Fruit fly (Drosophila melanogaster) whole organism, pupa: Measurements from ENCODE around the gene Veneno.

ENCODE experiments used
- CG13204 ChIP-seq: fragments of 200-800 bp; sonication (Bioruptor generic); optimal IDR thresholded peaks from 2 replicates; lab custom pipeline; 2018; ENCODE audit warnings: missing biosample characterization, mild to moderate bottlenecking, missing genetic modification characterization, moderate library complexity
- CG14655 ChIP-seq: fragments of 200-800 bp; sonication (Bioruptor generic); optimal IDR thresholded peaks from 3 replicates; lab custom pipeline; 2017; ENCODE audit warnings: mild to moderate bottlenecking, missing biosample characterization, missing genetic modification reagents, missing genetic modification characterization
- CG32121 ChIP-seq: fragments of 200-800 bp; sonication (Bioruptor generic); IDR thresholded peaks from 2 replicates; pipeline ENCODE4 v1.3.6; 2022; ENCODE audit warnings: missing biosample characterization, missing genetic modification characterization
- CG34367 ChIP-seq: fragments of 200-800 bp; sonication (Bioruptor generic); optimal IDR thresholded peaks from 2 replicates; lab custom pipeline; 2018; ENCODE audit warnings: missing biosample characterization, mild to moderate bottlenecking, missing genetic modification characterization
- CG4496 ChIP-seq: fragments of 200-800 bp; sonication (Bioruptor generic); IDR thresholded peaks from 3 replicates; pipeline ENCODE4 v1.3.6; 2022; ENCODE audit warnings: missing biosample characterization, missing genetic modification characterization
- CG8301 ChIP-seq: fragments of 200-800 bp; sonication (Bioruptor generic); optimal IDR thresholded peaks from 2 replicates; lab custom pipeline; 2018; ENCODE audit warnings: missing biosample characterization, mild to moderate bottlenecking, missing genetic modification characterization
- CG9948 ChIP-seq: fragments of 200-800 bp; sonication (Bioruptor generic); optimal IDR thresholded peaks from 2 replicates; lab custom pipeline; 2018; ENCODE audit warnings: missing biosample characterization, mild to moderate bottlenecking, missing genetic modification characterization, moderate library complexity
- EcR ChIP-seq: fragments of 200-800 bp; sonication (Bioruptor generic); optimal IDR thresholded peaks from 3 replicates; lab custom pipeline; 2019; ENCODE audit warnings: missing biosample characterization, missing genetic modification characterization, mild to moderate bottlenecking, moderate library complexity, missing genetic modification reagents
- Ets98B ChIP-seq: fragments of 200-800 bp; sonication (Bioruptor generic); IDR thresholded peaks from 2 replicates; pipeline ENCODE4 v1.3.6; 2022; ENCODE audit warnings: missing biosample characterization, missing genetic modification characterization
- Pif1B ChIP-seq: fragments of 200-800 bp; sonication (Bioruptor generic); optimal IDR thresholded peaks from 3 replicates; lab custom pipeline; 2016; ENCODE audit warnings: missing biosample characterization, missing genetic modification characterization
- Snoo ChIP-seq: fragments of 200-800 bp; sonication (Bioruptor generic); optimal IDR thresholded peaks from 3 replicates; lab custom pipeline; 2017; ENCODE audit warnings: missing biosample characterization, mild to moderate bottlenecking, missing genetic modification characterization, inconsistent platforms
- gl ChIP-seq: fragments of 200-800 bp; sonication (Bioruptor generic); optimal IDR thresholded peaks from 2 replicates; lab custom pipeline; 2018; ENCODE audit warnings: missing biosample characterization, mild to moderate bottlenecking, missing genetic modification characterization

DNA sequence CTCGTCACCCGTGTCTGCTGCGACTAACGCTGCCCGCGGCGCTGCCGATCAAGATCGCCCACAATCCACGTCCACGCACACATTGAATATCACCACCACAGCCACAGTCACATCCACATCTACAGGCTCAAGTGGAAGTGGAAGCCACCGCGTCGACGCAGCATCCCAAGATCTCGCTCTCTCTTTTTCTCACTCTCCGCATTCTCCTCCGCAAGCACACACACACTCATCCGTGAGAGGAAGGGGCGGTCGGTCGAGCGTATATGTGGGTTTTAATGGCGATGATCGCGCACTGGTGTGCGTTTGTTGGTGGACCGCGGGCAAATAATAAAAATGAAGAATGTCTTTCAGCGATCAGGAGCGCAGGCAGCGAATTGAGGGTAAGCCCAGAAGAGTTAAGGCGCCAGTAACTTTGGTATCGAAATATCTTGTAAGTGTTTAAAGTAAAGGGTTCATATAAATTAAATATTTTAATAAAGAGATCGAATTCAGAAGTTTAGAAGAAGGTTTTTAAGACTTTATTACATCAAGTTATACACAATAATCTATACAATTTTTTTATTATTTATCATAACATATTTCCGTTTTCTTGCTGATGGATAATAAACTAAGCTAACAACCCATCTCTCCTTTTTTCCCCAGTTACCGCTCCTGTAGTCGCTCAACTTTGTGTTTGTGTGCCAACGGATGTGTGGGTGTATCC is 28.4 kb downstream of the Veneno start, which contains the start of gene Poxm:
- TF ChIP-seq Pif1B (GFP tag; lab: Kevin White, UChicago) (peak; percentile 91), CG4496 (GFP tag; lab: Robert Waterston, UW) (peak; percentile 90), CG8301 (peak; percentile 96), CG14655 (peak; percentile 99), CG32121 (GFP tag; lab: Robert Waterston, UW) (peak; percentile 93), CG34367 (tag; lab: Kevin White, UChicago) (peak; percentile 90), CG9948 (tag; lab: Kevin White, UChicago) (peak; percentile 95), EcR (GFP tag; lab: Kevin White, UChicago) (no peak), gl (peak; percentile 76), CG13204 (GFP tag; lab: Kevin White, UChicago) (peak; percentile 74), Snoo (peak; percentile 95), Ets98B (GFP tag; lab: Robert Waterston, UW) (peak; percentile 86)
